Fruit fly (Drosophila melanogaster) whole organism, adult: ENCODE results near the gene Atf3.

Experiments used
- CG11617 ChIP-seq: fragments of 200-800 bp; sonication (Bioruptor generic); optimal IDR thresholded peaks from 2 replicates; lab custom pipeline; 2017; ENCODE audit warnings: mild to moderate bottlenecking, missing biosample characterization, missing genetic modification reagents, missing genetic modification characterization
- CG12768 ChIP-seq: fragments of 200-800 bp; sonication (Bioruptor generic); optimal IDR thresholded peaks from 2 replicates; lab custom pipeline; 2017; ENCODE audit warnings: missing biosample characterization, missing genetic modification characterization, mild to moderate bottlenecking, moderate library complexity, missing genetic modification reagents
- CG1620 ChIP-seq: fragments of 200-800 bp; sonication (Bioruptor generic); optimal IDR thresholded peaks from 2 replicates; lab custom pipeline; 2016; ENCODE audit warnings: missing biosample characterization, missing genetic modification characterization
- CG33017 ChIP-seq: fragments of 200-800 bp; sonication (Bioruptor generic); optimal IDR thresholded peaks from 2 replicates; lab custom pipeline; 2018; ENCODE audit warnings: missing biosample characterization, mild to moderate bottlenecking, missing genetic modification characterization, moderate library complexity
- CG7045 ChIP-seq: fragments of 200-800 bp; sonication (Bioruptor generic); optimal IDR thresholded peaks from 2 replicates; lab custom pipeline; 2017; ENCODE audit warnings: missing biosample characterization, mild to moderate bottlenecking, missing genetic modification characterization
- CG7101 ChIP-seq: fragments of 200-800 bp; sonication (Bioruptor generic); optimal IDR thresholded peaks from 2 replicates; lab custom pipeline; 2018; ENCODE audit warnings: missing biosample characterization, mild to moderate bottlenecking, missing genetic modification characterization, moderate library complexity
- Clk ChIP-seq: fragments of 200-800 bp; sonication (Bioruptor generic); optimal IDR thresholded peaks from 2 replicates; lab custom pipeline; 2017; ENCODE audit warnings: missing biosample characterization, missing genetic modification characterization
- Hr96 ChIP-seq: fragments of 200-800 bp; sonication (Bioruptor generic); optimal IDR thresholded peaks from 2 replicates; lab custom pipeline; 2016; ENCODE audit warnings: missing biosample characterization, missing genetic modification characterization
- Mnt ChIP-seq: fragments of 200-800 bp; sonication (Bioruptor generic); optimal IDR thresholded peaks from 2 replicates; lab custom pipeline; 2016; ENCODE audit warnings: missing biosample characterization, mild to moderate bottlenecking, missing genetic modification characterization
- cic ChIP-seq: fragments of 200-800 bp; sonication (Bioruptor generic); optimal IDR thresholded peaks from 2 replicates; lab custom pipeline; 2017; ENCODE audit warnings: missing biosample characterization, mild to moderate bottlenecking, missing genetic modification characterization, moderate library complexity
- kay ChIP-seq: fragments of 200-800 bp; sonication (Bioruptor generic); peaks from one replicate; lab custom pipeline; 2016; ENCODE audit warnings: missing biosample characterization, missing genetic modification characterization, borderline replicate concordance
- ovo ChIP-seq: fragments of 200-800 bp; sonication (Bioruptor generic); optimal IDR thresholded peaks from 2 replicates; lab custom pipeline; 2016; ENCODE audit warnings: missing biosample characterization, missing genetic modification characterization
- pad ChIP-seq: fragments of 200-800 bp; sonication (Bioruptor generic); optimal IDR thresholded peaks from 3 replicates; lab custom pipeline; 2017; ENCODE audit warnings: missing biosample characterization, missing genetic modification characterization, mild to moderate bottlenecking, moderate library complexity, missing genetic modification reagents

- TF ChIP-seq Hr96 (GFP tag; lab: Kevin White, UChicago) (no peak), kay (GFP tag; lab: Kevin White, UChicago) (no peak), Clk (GFP tag; lab: Kevin White, UChicago) (no peak), CG1620 (GFP tag; lab: Kevin White, UChicago) (no peak), CG33017 (tag; lab: Kevin White, UChicago) (no peak), pad (GFP tag; lab: Kevin White, UChicago) (no peak), Mnt (GFP tag; lab: Kevin White, UChicago) (no peak), CG7045 (GFP tag; lab: Kevin White, UChicago) (no peak), cic (GFP tag; lab: Kevin White, UChicago) (no peak), CG7101 (tag; lab: Kevin White, UChicago) (no peak), CG11617 (GFP tag; lab: Kevin White, UChicago) (no peak), ovo (GFP tag; lab: Kevin White, UChicago) (no peak), CG12768 (GFP tag; lab: Kevin White, UChicago) (no peak)
Measured at dm6 chrX:1231707-1232106, 43.4 kb downstream of the Atf3 start.
